Worm (Caenorhabditis elegans) whole organism, L1 larva: ENCODE measurements around the gene twk-48.

ENCODE experiments used
- ama-1 ChIP-seq: fragments of 150-350 bp; optimal IDR thresholded peaks from 2 replicates; lab custom pipeline; 2014
- ceh-82 ChIP-seq, 3 experiments: fragments of 150-350 bp in 1 of 3; sonication (generic microtip) in 2 of 3; optimal IDR thresholded peaks; 2 replicates each; lab custom pipeline; 2014 to 2017; ENCODE audit warnings: missing biosample characterization in 3 of 3, missing genetic modification characterization in 3 of 3
- egl-27 ChIP-seq, 2 experiments: fragments of 150-350 bp in 1 of 2; sonication (generic microtip); optimal IDR thresholded peaks; 3 replicates each; lab custom pipeline; 2017 to 2018; ENCODE audit warnings: missing biosample characterization in 2 of 2, missing genetic modification characterization in 2 of 2, missing genetic modification reagents in 2 of 2
- elt-2 ChIP-seq: sonication (generic microtip); optimal IDR thresholded peaks from 2 replicates; lab custom pipeline; 2016; ENCODE audit warnings: missing genetic modification characterization, mild to moderate bottlenecking, inconsistent platforms, missing compliant biosample characterization, missing genetic modification reagents
- lin-15B ChIP-seq: fragments of 150-350 bp; sonication (generic microtip); optimal IDR thresholded peaks from 3 replicates; lab custom pipeline; 2014; ENCODE audit warnings: missing biosample characterization, missing genetic modification characterization
- lsy-2 ChIP-seq, 2 experiments: fragments of 150-350 bp; optimal IDR thresholded peaks; 2 replicates each; lab custom pipeline; 2014; ENCODE audit warnings: missing biosample characterization in 2 of 2, missing genetic modification characterization in 2 of 2
- mdl-1 ChIP-seq, 2 experiments: fragments of 150-350 bp; optimal IDR thresholded peaks; 2 replicates each; lab custom pipeline; 2014 to 2017; ENCODE audit warnings: missing biosample characterization in 2 of 2, missing genetic modification characterization in 2 of 2, inconsistent platforms in 1 of 2
- mep-1 ChIP-seq: fragments of 150-350 bp; optimal IDR thresholded peaks from 2 replicates; lab custom pipeline; 2014; ENCODE audit warnings: missing biosample characterization, missing genetic modification characterization
- nhr-237 ChIP-seq: fragments of 150-350 bp; optimal IDR thresholded peaks from 2 replicates; lab custom pipeline; 2014; ENCODE audit warnings: missing biosample characterization, missing genetic modification characterization
- nhr-77 ChIP-seq: fragments of 150-350 bp; optimal IDR thresholded peaks from 2 replicates; lab custom pipeline; 2014; ENCODE audit warnings: missing biosample characterization, missing genetic modification characterization
- swsn-7 ChIP-seq: sonication (generic microtip); optimal IDR thresholded peaks from 2 replicates; lab custom pipeline; 2016; ENCODE audit warnings: missing genetic modification characterization, missing compliant biosample characterization

ce11 chrIII:9849950-9850349 is 10.6 kb upstream of the twk-48 start:
- no peak for TF ChIP-seq ceh-82 (tag; optimal IDR thresholded peaks at IDR 0.05; lab: Kevin White, UChicago)
- peak in 1 of 2 experiments; percentile 29 for TF ChIP-seq egl-27 (tag; optimal IDR thresholded peaks at IDR 0.05; lab: Kevin White, UChicago)
- peak; percentile 1 for TF ChIP-seq elt-2
- TF ChIP-seq nhr-237 (tag; lab: Kevin White, UChicago): no peak
- TF ChIP-seq mep-1 (tag; lab: Kevin White, UChicago): no peak
- no peak for TF ChIP-seq lin-15B
- TF ChIP-seq swsn-7 (tag; lab: Kevin White, UChicago): no peak
- no peak for TF ChIP-seq ama-1
- no peak for TF ChIP-seq mdl-1 (tag; optimal IDR thresholded peaks at IDR 0.05; lab: Kevin White, UChicago)
- no peak for TF ChIP-seq lsy-2 (tag; optimal IDR thresholded peaks at IDR 0.05; lab: Kevin White, UChicago)
- no peak for TF ChIP-seq nhr-77 (tag; lab: Kevin White, UChicago)
